Fruit fly (Drosophila melanogaster): Measurements from ENCODE around the gene PCNA2.

DNA sequence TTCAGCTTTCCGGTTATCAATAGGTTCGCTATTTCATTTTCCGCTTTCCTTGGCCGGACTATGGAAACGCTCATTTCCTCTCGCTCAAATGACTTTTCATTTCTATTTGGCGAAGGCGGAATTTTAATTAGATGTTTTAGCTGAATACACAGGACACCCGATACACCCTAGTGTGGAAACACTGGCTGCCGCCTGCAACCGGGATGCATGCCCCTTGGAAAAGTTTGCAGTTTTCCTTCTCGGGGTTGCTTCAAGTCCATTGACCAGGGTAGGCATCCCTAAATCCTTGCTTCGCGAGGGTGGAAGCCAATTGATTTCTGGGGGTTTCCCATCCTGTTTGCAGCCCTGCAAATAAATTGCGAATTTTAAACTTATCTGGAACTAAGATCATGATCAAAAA lies 5.1 kb upstream of the PCNA2 start:
- TF ChIP-seq psq (optimal IDR thresholded peaks at IDR 0.05) (no peak), pan (optimal IDR thresholded peaks at IDR 0.05) (no peak), CG8478 (optimal IDR thresholded peaks at IDR 0.05) (no peak), usp (GFP tag; optimal IDR thresholded peaks at IDR 0.05) (no peak), Dll (optimal IDR thresholded peaks at IDR 0.05) (no peak), EcR (GFP tag; optimal IDR thresholded peaks at IDR 0.05) (no peak)

Measured in whole organism.